Fruit fly (Drosophila melanogaster) whole organism, embryonic: ENCODE results near the gene Jhbp6.
A peak's percentile ranks its signal among the peaks of the same experiment; 100 is the strongest.

Experiments used
- Bdp1 ChIP-seq: fragments of 200-800 bp; sonication (Bioruptor generic); optimal IDR thresholded peaks from 3 replicates; lab custom pipeline; 2016; ENCODE audit warnings: missing biosample characterization, missing genetic modification characterization
- CG10209 ChIP-seq: fragments of 200-800 bp; sonication (Bioruptor generic); optimal IDR thresholded peaks from 3 replicates; lab custom pipeline; 2017; ENCODE audit warnings: missing biosample characterization, mild to moderate bottlenecking, missing genetic modification characterization, missing genetic modification reagents
- CG10431 ChIP-seq: fragments of 200-800 bp; sonication (Bioruptor generic); optimal IDR thresholded peaks from 3 replicates; lab custom pipeline; 2018; ENCODE audit warnings: missing biosample characterization, mild to moderate bottlenecking, missing genetic modification characterization
- CG10462 ChIP-seq: fragments of 200-800 bp; sonication (Bioruptor generic); optimal IDR thresholded peaks from 2 replicates; lab custom pipeline; 2016; ENCODE audit warnings: missing biosample characterization, missing genetic modification characterization
- CG12155 ChIP-seq: fragments of 200-800 bp; sonication (Bioruptor generic); optimal IDR thresholded peaks from 3 replicates; lab custom pipeline; 2016; ENCODE audit warnings: missing biosample characterization, missing genetic modification characterization
- CG14014 ChIP-seq: fragments of 200-800 bp; sonication (Bioruptor generic); IDR thresholded peaks from 2 replicates; pipeline ENCODE4 v1.3.6; 2022; ENCODE audit warnings: missing biosample characterization, missing genetic modification characterization
- CG15269 ChIP-seq: fragments of 200-800 bp; sonication (Bioruptor generic); optimal IDR thresholded peaks from 2 replicates; lab custom pipeline; 2018; ENCODE audit warnings: missing biosample characterization, mild to moderate bottlenecking, missing genetic modification characterization, moderate library complexity
- CG17328 ChIP-seq: fragments of 200-800 bp; sonication (Bioruptor generic); IDR thresholded peaks from 2 replicates; pipeline ENCODE4 v1.3.6; 2022; ENCODE audit warnings: missing biosample characterization, missing genetic modification characterization
- CG18764 ChIP-seq: fragments of 200-800 bp; sonication (Bioruptor generic); optimal IDR thresholded peaks from 3 replicates; lab custom pipeline; 2016; ENCODE audit warnings: missing biosample characterization, missing genetic modification characterization
- CG32767 ChIP-seq: fragments of 200-800 bp; sonication (Bioruptor generic); IDR thresholded peaks from 2 replicates; pipeline ENCODE4 v1.3.6; 2022; ENCODE audit warnings: missing biosample characterization, missing genetic modification characterization
- CG43689 ChIP-seq: fragments of 200-800 bp; sonication (Bioruptor generic); IDR thresholded peaks from 2 replicates; pipeline ENCODE4 v1.3.6; 2022; ENCODE audit warnings: missing biosample characterization, missing genetic modification characterization
- CG8089 ChIP-seq: fragments of 200-800 bp; sonication (Bioruptor generic); optimal IDR thresholded peaks from 3 replicates; lab custom pipeline; 2016; ENCODE audit warnings: missing biosample characterization, missing genetic modification characterization
- CG8924 ChIP-seq: fragments of 200-800 bp; optimal IDR thresholded peaks from 3 replicates; lab custom pipeline; 2019; ENCODE audit warnings: missing biosample characterization, mild to moderate bottlenecking, missing genetic modification characterization, moderate library complexity
- CHES-1-like ChIP-seq: fragments of 200-800 bp; sonication (Bioruptor generic); optimal IDR thresholded peaks from 2 replicates; lab custom pipeline; 2016; ENCODE audit warnings: missing biosample characterization, missing genetic modification characterization
- Dp ChIP-seq: fragments of 200-800 bp; sonication (Bioruptor generic); optimal IDR thresholded peaks from 2 replicates; lab custom pipeline; 2018; ENCODE audit warnings: missing biosample characterization, mild to moderate bottlenecking, missing genetic modification characterization, moderate library complexity
- Gug ChIP-seq: fragments of 200-800 bp; sonication (Bioruptor generic); IDR thresholded peaks from 4 replicates; pipeline ENCODE4 v1.3.6; 2022; ENCODE audit warnings: missing biosample characterization, missing genetic modification characterization
- HLHmδ ChIP-seq: fragments of 200-800 bp; sonication (Bioruptor generic); optimal IDR thresholded peaks from 2 replicates; lab custom pipeline; 2018; ENCODE audit warnings: missing biosample characterization, mild to moderate bottlenecking, missing genetic modification characterization, moderate library complexity
- HmgD ChIP-seq: fragments of 200-800 bp; sonication (Bioruptor generic); optimal IDR thresholded peaks from 3 replicates; lab custom pipeline; 2016; ENCODE audit warnings: missing biosample characterization, missing genetic modification characterization
- Meics ChIP-seq: fragments of 200-800 bp; sonication (Bioruptor generic); optimal IDR thresholded peaks from 2 replicates; lab custom pipeline; 2017; ENCODE audit warnings: missing biosample characterization, mild to moderate bottlenecking, missing genetic modification characterization
- NFAT ChIP-seq: fragments of 200-800 bp; sonication (Bioruptor generic); IDR thresholded peaks from 2 replicates; pipeline ENCODE4 v1.3.6; 2022; ENCODE audit warnings: missing biosample characterization, missing genetic modification characterization
- Nf-YC ChIP-seq: fragments of 200-800 bp; optimal IDR thresholded peaks from 3 replicates; lab custom pipeline; 2019; ENCODE audit warnings: missing biosample characterization, mild to moderate bottlenecking, missing genetic modification characterization, moderate library complexity
- Pdp1 ChIP-seq, 2 experiments: fragments of 200-800 bp; sonication (Bioruptor generic); optimal IDR thresholded peaks; 3 replicates each; lab custom pipeline; 2016; ENCODE audit warnings: missing biosample characterization in 2 of 2, missing genetic modification characterization in 2 of 2, mild to moderate bottlenecking in 1 of 2, moderate library complexity in 1 of 2
- Ptx1 ChIP-seq: fragments of 200-800 bp; sonication (Bioruptor generic); IDR thresholded peaks from 2 replicates; pipeline ENCODE4 v1.3.6; 2022; ENCODE audit warnings: missing biosample characterization, missing genetic modification characterization
- Sry-β ChIP-seq: fragments of 200-800 bp; sonication (Bioruptor generic); optimal IDR thresholded peaks from 2 replicates; lab custom pipeline; 2018; ENCODE audit warnings: missing biosample characterization, mild to moderate bottlenecking, missing genetic modification characterization, moderate library complexity
- ase ChIP-seq: fragments of 200-800 bp; sonication (Bioruptor generic); IDR thresholded peaks from 3 replicates; pipeline ENCODE4 v1.3.6; 2022; ENCODE audit warnings: missing biosample characterization, missing genetic modification characterization
- bowl ChIP-seq: fragments of 200-800 bp; sonication (Bioruptor generic); IDR thresholded peaks from 2 replicates; pipeline ENCODE4 v1.3.6; 2022; ENCODE audit warnings: missing biosample characterization, missing genetic modification characterization
- ci ChIP-seq: fragments of 200-800 bp; sonication (Bioruptor generic); IDR thresholded peaks from 3 replicates; pipeline ENCODE4 v1.3.6; 2022; ENCODE audit warnings: missing biosample characterization, missing genetic modification characterization
- corto ChIP-seq: fragments of 200-800 bp; sonication (Bioruptor generic); optimal IDR thresholded peaks from 2 replicates; lab custom pipeline; 2016; ENCODE audit warnings: missing biosample characterization, mild to moderate bottlenecking, missing genetic modification characterization, moderate library complexity
- crol ChIP-seq: fragments of 200-800 bp; sonication (Bioruptor generic); IDR thresholded peaks from 2 replicates; pipeline ENCODE4 v1.3.6; 2022; ENCODE audit warnings: missing biosample characterization, missing genetic modification characterization
- crp ChIP-seq, 2 experiments: fragments of 200-800 bp; sonication (Bioruptor generic); optimal IDR thresholded peaks; 2 replicates in 1 of 2; 3 replicates in 1 of 2; lab custom pipeline; 2017; ENCODE audit warnings: missing biosample characterization in 2 of 2, missing genetic modification characterization in 2 of 2, mild to moderate bottlenecking in 1 of 2, moderate library complexity in 1 of 2
- dati ChIP-seq: fragments of 200-800 bp; sonication (Bioruptor generic); IDR thresholded peaks from 2 replicates; pipeline ENCODE4 v1.3.6; 2022; ENCODE audit warnings: missing biosample characterization, missing genetic modification characterization
- dimm ChIP-seq: fragments of 200-800 bp; sonication (Bioruptor generic); IDR thresholded peaks from 2 replicates; pipeline ENCODE4 v1.3.6; 2022; ENCODE audit warnings: missing biosample characterization, missing genetic modification characterization
- en ChIP-seq: fragments of 200-800 bp; sonication (Bioruptor generic); optimal IDR thresholded peaks from 2 replicates; lab custom pipeline; 2016; ENCODE audit warnings: missing biosample characterization, missing genetic modification characterization
- klu ChIP-seq: fragments of 200-800 bp; sonication (Bioruptor generic); IDR thresholded peaks from 2 replicates; pipeline ENCODE4 v1.3.6; 2022; ENCODE audit warnings: missing biosample characterization, missing genetic modification characterization
- org-1 ChIP-seq: fragments of 200-800 bp; sonication (Bioruptor generic); optimal IDR thresholded peaks from 2 replicates; lab custom pipeline; 2017; ENCODE audit warnings: missing biosample characterization, missing genetic modification characterization
- phol ChIP-seq: fragments of 200-800 bp; sonication (Bioruptor generic); optimal IDR thresholded peaks from 3 replicates; lab custom pipeline; 2018; ENCODE audit warnings: missing biosample characterization, mild to moderate bottlenecking, missing genetic modification characterization, moderate library complexity
- salm ChIP-seq: fragments of 200-800 bp; sonication (Bioruptor generic); optimal IDR thresholded peaks from 2 replicates; lab custom pipeline; 2018; ENCODE audit warnings: missing biosample characterization, mild to moderate bottlenecking, missing genetic modification characterization
- sens-2 ChIP-seq: fragments of 200-800 bp; sonication (Bioruptor generic); IDR thresholded peaks from 2 replicates; pipeline ENCODE4 v1.3.6; 2022; ENCODE audit warnings: missing biosample characterization, missing genetic modification characterization
- sim ChIP-seq: fragments of 200-800 bp; sonication (Bioruptor generic); IDR thresholded peaks from 2 replicates; pipeline ENCODE4 v1.3.6; 2022; ENCODE audit warnings: missing biosample characterization, missing genetic modification characterization
- tna ChIP-seq: fragments of 200-800 bp; sonication (Bioruptor generic); IDR thresholded peaks from 2 replicates; pipeline ENCODE4 v1.3.6; 2022; ENCODE audit warnings: missing biosample characterization, missing genetic modification characterization; ENCODE audit not compliant: partially characterized antibody
- unpg ChIP-seq: fragments of 200-800 bp; sonication (Bioruptor generic); optimal IDR thresholded peaks from 3 replicates; lab custom pipeline; 2018; ENCODE audit warnings: missing biosample characterization, mild to moderate bottlenecking, missing genetic modification characterization, moderate library complexity
- z ChIP-seq: fragments of 200-800 bp; sonication (Bioruptor generic); IDR thresholded peaks from 3 replicates; pipeline ENCODE4 v1.3.6; 2022; ENCODE audit warnings: missing biosample characterization, missing genetic modification characterization
- zen ChIP-seq: fragments of 200-800 bp; sonication (Bioruptor generic); optimal IDR thresholded peaks from 3 replicates; lab custom pipeline; 2018; ENCODE audit warnings: missing biosample characterization, mild to moderate bottlenecking, missing genetic modification characterization, moderate library complexity

The Jhbp6 gene

dm6 chr3L:22642276-22642900 lies 27.4 kb upstream of the Jhbp6 start (continued):
- TF ChIP-seq dimm (GFP tag; lab: Robert Waterston, UW) = no peak
- no peak for TF ChIP-seq unpg
- TF ChIP-seq Bdp1 (GFP tag; lab: Kevin White, UChicago) = no peak
- TF ChIP-seq CG10462 (GFP tag; lab: Kevin White, UChicago) = no peak
- TF ChIP-seq org-1 = no peak
- TF ChIP-seq Dp (GFP tag; lab: Kevin White, UChicago) = no peak
- TF ChIP-seq CG43689 (GFP tag; lab: Robert Waterston, UW) = no peak
- TF ChIP-seq Nf-YC (tag; lab: Kevin White, UChicago) = peak; percentile 95

- no peak for TF ChIP-seq NFAT (GFP tag; lab: Robert Waterston, UW)
- TF ChIP-seq Gug (GFP tag; lab: Robert Waterston, UW) = no peak
- TF ChIP-seq CG8924 (tag; lab: Kevin White, UChicago) = no peak
- no peak for TF ChIP-seq sens-2 (GFP tag; lab: Robert Waterston, UW)
- no peak for TF ChIP-seq HmgD
- no peak for TF ChIP-seq CG10431 (GFP tag; lab: Kevin White, UChicago)
- no peak for TF ChIP-seq ase
- no peak for TF ChIP-seq corto (GFP tag; lab: Kevin White, UChicago)
- no peak for TF ChIP-seq CG15269 (tag; lab: Kevin White, UChicago)
- no peak for TF ChIP-seq CG10209 (GFP tag; lab: Kevin White, UChicago)
- no peak for TF ChIP-seq CHES-1-like (GFP tag; lab: Kevin White, UChicago)
- TF ChIP-seq Ptx1 (GFP tag; lab: Robert Waterston, UW) = no peak
- no peak for TF ChIP-seq Bdp1 (GFP tag; lab: Kevin White, UChicago)
- TF ChIP-seq crol = no peak
- TF ChIP-seq dati (GFP tag; lab: Robert Waterston, UW) = no peak
- TF ChIP-seq z (GFP tag; lab: Robert Waterston, UW) = no peak
Measured at dm6 chr3L:22645327-22645726, 24.4 kb upstream of the Jhbp6 start, which contains the start of gene CG33766. CG33766 (plus strand) TSS chr3L:22645627.

dm6 chr3L:22646007-22646406 lies 23.7 kb upstream of the Jhbp6 start, which contains the start of gene CG33767:
CG33767 (plus strand) TSS chr3L:22646307.
- no peak for TF ChIP-seq ci
- no peak for TF ChIP-seq CHES-1-like (GFP tag; lab: Kevin White, UChicago)
- no peak for TF ChIP-seq CG12155
- TF ChIP-seq crp (GFP tag; optimal IDR thresholded peaks at IDR 0.05; lab: Kevin White, UChicago) = no peak
- TF ChIP-seq HLHmδ (GFP tag; lab: Kevin White, UChicago) = no peak
- TF ChIP-seq CG10462 (GFP tag; lab: Kevin White, UChicago) = no peak
- TF ChIP-seq CG14014 (GFP tag; lab: Robert Waterston, UW) = no peak

dm6 chr3L:22646863-22647262 lies 22.9 kb upstream of the Jhbp6 start, which contains the start of gene CG33768:
CG33768 (plus strand) TSS chr3L:22647163.
- TF ChIP-seq Sry-β (GFP tag; lab: Kevin White, UChicago) (no peak), CG17328 (GFP tag; lab: Robert Waterston, UW) (no peak), phol (tag; lab: Kevin White, UChicago) (no peak), Pdp1 (GFP tag; optimal IDR thresholded peaks at IDR 0.05; lab: Kevin White, UChicago) (no peak), CG8089 (GFP tag; lab: Kevin White, UChicago) (no peak)

dm6 chr3L:22647627-22648026 lies 22.1 kb upstream of the Jhbp6 start, which contains the start of gene CG33769:
CG33769 (plus strand) TSS chr3L:22647927.
- TF ChIP-seq zen (tag; lab: Kevin White, UChicago) (no peak), CG32767 (no peak), tna (no peak), en (GFP tag; lab: Kevin White, UChicago) (no peak), salm (tag; lab: Kevin White, UChicago) (no peak), Meics (GFP tag; lab: Kevin White, UChicago) (no peak), CG18764 (no peak), bowl (GFP tag; lab: Robert Waterston, UW) (no peak), sim (GFP tag; lab: Robert Waterston, UW) (no peak), klu (no peak)
